Fruit fly (Drosophila melanogaster) whole organism, embryonic: Measurements from ENCODE around the gene Hsp22.

Experiments used
- ATbp ChIP-seq: fragments of 200-800 bp; sonication (Bioruptor generic); optimal IDR thresholded peaks from 2 replicates; lab custom pipeline; 2017; ENCODE audit warnings: missing biosample characterization, mild to moderate bottlenecking, missing genetic modification characterization, missing genetic modification reagents
- Adf1 ChIP-seq: fragments of 200-800 bp; sonication (Bioruptor generic); IDR thresholded peaks from 2 replicates; pipeline ENCODE4 v1.3.6; 2022; ENCODE audit warnings: missing biosample characterization, missing genetic modification characterization
- Asciz ChIP-seq: fragments of 200-800 bp; sonication (Bioruptor generic); optimal IDR thresholded peaks from 2 replicates; lab custom pipeline; 2017; ENCODE audit warnings: missing biosample characterization, mild to moderate bottlenecking, missing genetic modification characterization, missing genetic modification reagents
- CG10209 ChIP-seq: fragments of 200-800 bp; sonication (Bioruptor generic); optimal IDR thresholded peaks from 3 replicates; lab custom pipeline; 2017; ENCODE audit warnings: missing biosample characterization, mild to moderate bottlenecking, missing genetic modification characterization, missing genetic modification reagents
- CG1024 ChIP-seq: fragments of 200-800 bp; sonication (Bioruptor generic); IDR thresholded peaks from 2 replicates; pipeline ENCODE4 v1.3.6; 2022; ENCODE audit warnings: missing biosample characterization, missing genetic modification characterization
- CG11456 ChIP-seq: fragments of 200-800 bp; sonication (Bioruptor generic); IDR thresholded peaks from 3 replicates; pipeline ENCODE4 v1.3.6; 2022; ENCODE audit warnings: missing biosample characterization, missing genetic modification characterization
- CG12769 ChIP-seq: fragments of 200-800 bp; sonication (Bioruptor generic); optimal IDR thresholded peaks from 2 replicates; lab custom pipeline; 2019; ENCODE audit warnings: missing biosample characterization, mild to moderate bottlenecking, missing genetic modification characterization, moderate library complexity
- CG15601 ChIP-seq: fragments of 200-800 bp; sonication (Bioruptor generic); optimal IDR thresholded peaks from 3 replicates; lab custom pipeline; 2019; ENCODE audit warnings: missing biosample characterization, mild to moderate bottlenecking, missing genetic modification characterization, moderate library complexity
- CG1603 ChIP-seq: fragments of 200-800 bp; sonication (Bioruptor generic); optimal IDR thresholded peaks from 2 replicates; lab custom pipeline; 2019; ENCODE audit warnings: missing biosample characterization, mild to moderate bottlenecking, missing genetic modification characterization, moderate library complexity
- CG1792 ChIP-seq: fragments of 200-800 bp; sonication (Bioruptor generic); optimal IDR thresholded peaks from 2 replicates; lab custom pipeline; 2016; ENCODE audit warnings: missing biosample characterization, missing genetic modification characterization
- CG3065 ChIP-seq: fragments of 200-800 bp; sonication (Bioruptor generic); optimal IDR thresholded peaks from 2 replicates; lab custom pipeline; 2016; ENCODE audit warnings: missing biosample characterization, missing genetic modification characterization
- CG31365 ChIP-seq: fragments of 200-800 bp; sonication (Bioruptor generic); optimal IDR thresholded peaks from 2 replicates; lab custom pipeline; 2018; ENCODE audit warnings: missing biosample characterization, mild to moderate bottlenecking, missing genetic modification characterization
- CG34376 ChIP-seq: fragments of 200-800 bp; sonication (Bioruptor generic); optimal IDR thresholded peaks from 2 replicates; lab custom pipeline; 2018; ENCODE audit warnings: missing biosample characterization, mild to moderate bottlenecking, missing genetic modification characterization
- CG4282 ChIP-seq: fragments of 200-800 bp; sonication (Bioruptor generic); optimal IDR thresholded peaks from 2 replicates; lab custom pipeline; 2016; ENCODE audit warnings: missing biosample characterization, missing genetic modification characterization
- CG7271 ChIP-seq: fragments of 200-800 bp; sonication (Bioruptor generic); optimal IDR thresholded peaks from 2 replicates; lab custom pipeline; 2018; ENCODE audit warnings: missing biosample characterization, mild to moderate bottlenecking, missing genetic modification characterization, moderate library complexity
- CG7372 ChIP-seq: fragments of 200-800 bp; sonication (Bioruptor generic); IDR thresholded peaks from 2 replicates; pipeline ENCODE4 v1.3.6; 2022; ENCODE audit warnings: missing biosample characterization, missing genetic modification characterization
- CG8924 ChIP-seq: fragments of 200-800 bp; optimal IDR thresholded peaks from 3 replicates; lab custom pipeline; 2019; ENCODE audit warnings: missing biosample characterization, mild to moderate bottlenecking, missing genetic modification characterization, moderate library complexity
- CG8944 ChIP-seq: fragments of 200-800 bp; sonication (Bioruptor generic); optimal IDR thresholded peaks from 3 replicates; lab custom pipeline; 2016; ENCODE audit warnings: missing biosample characterization, missing genetic modification characterization
- D19A ChIP-seq: fragments of 200-800 bp; optimal IDR thresholded peaks from 3 replicates; lab custom pipeline; 2019; ENCODE audit warnings: missing biosample characterization, mild to moderate bottlenecking, missing genetic modification characterization, moderate library complexity
- Dad ChIP-seq: fragments of 200-800 bp; sonication (Bioruptor generic); optimal IDR thresholded peaks from 3 replicates; lab custom pipeline; 2016; ENCODE audit warnings: missing biosample characterization, missing genetic modification characterization
- Hr3 ChIP-seq: fragments of 200-800 bp; sonication (Bioruptor generic); optimal IDR thresholded peaks from 3 replicates; lab custom pipeline; 2016; ENCODE audit warnings: missing biosample characterization, missing genetic modification characterization
- MESR4 ChIP-seq: fragments of 200-800 bp; sonication (Bioruptor generic); optimal IDR thresholded peaks from 2 replicates; lab custom pipeline; 2018; ENCODE audit warnings: missing biosample characterization, mild to moderate bottlenecking, missing genetic modification characterization, moderate library complexity
- Max ChIP-seq: fragments of 200-800 bp; sonication (Bioruptor generic); optimal IDR thresholded peaks from 2 replicates; lab custom pipeline; 2016; ENCODE audit warnings: missing biosample characterization, mild to moderate bottlenecking, missing genetic modification characterization
- Nf-YB ChIP-seq: fragments of 200-800 bp; sonication (Bioruptor generic); optimal IDR thresholded peaks from 3 replicates; lab custom pipeline; 2019; ENCODE audit warnings: missing biosample characterization, mild to moderate bottlenecking, missing genetic modification characterization, moderate library complexity
- Trl ChIP-seq, 3 experiments: fragments of >200 bp in 2 of 3; fragments of 200-800 bp in 1 of 3; sonication (Bioruptor generic) in 1 of 3; optimal IDR thresholded peaks; 2 replicates in 1 of 3; 3 replicates in 2 of 3; lab custom pipeline; 2016 to 2017; ENCODE audit warnings: missing biosample characterization in 1 of 3, missing genetic modification characterization in 1 of 3
- Xrp1 ChIP-seq: fragments of 200-800 bp; sonication (Bioruptor generic); IDR thresholded peaks from 2 replicates; pipeline ENCODE4 v1.3.6; 2022; ENCODE audit warnings: missing biosample characterization, missing genetic modification characterization
- YL-1 ChIP-seq: fragments of 200-800 bp; sonication (Bioruptor generic); optimal IDR thresholded peaks from 3 replicates; lab custom pipeline; 2017; ENCODE audit warnings: missing biosample characterization, mild to moderate bottlenecking, missing genetic modification characterization
- bab2 ChIP-seq: fragments of 200-800 bp; sonication (Bioruptor generic); optimal IDR thresholded peaks from 2 replicates; lab custom pipeline; 2016; ENCODE audit warnings: missing biosample characterization, missing genetic modification characterization
- bigmax ChIP-seq: fragments of 200-800 bp; sonication (Bioruptor generic); optimal IDR thresholded peaks from 2 replicates; lab custom pipeline; 2018; ENCODE audit warnings: missing biosample characterization, mild to moderate bottlenecking, missing genetic modification characterization
- btn ChIP-seq: fragments of 200-800 bp; sonication (Bioruptor generic); optimal IDR thresholded peaks from 2 replicates; lab custom pipeline; 2016; ENCODE audit warnings: missing biosample characterization, missing genetic modification characterization
- cg ChIP-seq: fragments of 200-800 bp; sonication (Bioruptor generic); optimal IDR thresholded peaks from 3 replicates; lab custom pipeline; 2019; ENCODE audit warnings: missing biosample characterization, mild to moderate bottlenecking, missing genetic modification characterization, moderate library complexity
- chn ChIP-seq: fragments of 200-800 bp; sonication (Bioruptor generic); optimal IDR thresholded peaks from 2 replicates; lab custom pipeline; 2016; ENCODE audit warnings: missing biosample characterization, missing genetic modification characterization
- ci ChIP-seq: fragments of 200-800 bp; sonication (Bioruptor generic); IDR thresholded peaks from 3 replicates; pipeline ENCODE4 v1.3.6; 2022; ENCODE audit warnings: missing biosample characterization, missing genetic modification characterization
- crc ChIP-seq: fragments of 200-800 bp; sonication (Bioruptor generic); optimal IDR thresholded peaks from 2 replicates; lab custom pipeline; 2016; ENCODE audit warnings: missing biosample characterization, missing genetic modification characterization
- eve ChIP-seq, 2 experiments: fragments of >200 bp; optimal IDR thresholded peaks; 2 replicates each; lab custom pipeline; 2017; ENCODE audit warnings: missing biosample characterization in 2 of 2, missing genetic modification characterization in 2 of 2
- fd102C ChIP-seq: fragments of 200-800 bp; sonication (Bioruptor generic); optimal IDR thresholded peaks from 2 replicates; lab custom pipeline; 2018; ENCODE audit warnings: missing biosample characterization, mild to moderate bottlenecking, missing genetic modification characterization, moderate library complexity
- gcm ChIP-seq: fragments of 200-800 bp; sonication (Bioruptor generic); optimal IDR thresholded peaks from 2 replicates; lab custom pipeline; 2019; ENCODE audit warnings: missing biosample characterization, mild to moderate bottlenecking, missing genetic modification characterization, moderate library complexity
- ham ChIP-seq: fragments of 200-800 bp; sonication (Bioruptor generic); IDR thresholded peaks from 2 replicates; pipeline ENCODE4 v1.3.6; 2022; ENCODE audit warnings: missing biosample characterization, missing genetic modification characterization
- inv ChIP-seq: fragments of 200-800 bp; sonication (Bioruptor generic); IDR thresholded peaks from 2 replicates; pipeline ENCODE4 v1.3.6; 2022; ENCODE audit warnings: missing biosample characterization, missing genetic modification characterization; ENCODE audit not compliant: partially characterized antibody
- klu ChIP-seq: fragments of 200-800 bp; sonication (Bioruptor generic); IDR thresholded peaks from 2 replicates; pipeline ENCODE4 v1.3.6; 2022; ENCODE audit warnings: missing biosample characterization, missing genetic modification characterization
- oc ChIP-seq: fragments of 200-800 bp; sonication (Bioruptor generic); optimal IDR thresholded peaks from 2 replicates; lab custom pipeline; 2018; ENCODE audit warnings: missing biosample characterization, mild to moderate bottlenecking, missing genetic modification characterization, moderate library complexity
- odd ChIP-seq: fragments of 200-800 bp; sonication (Bioruptor generic); optimal IDR thresholded peaks from 2 replicates; lab custom pipeline; 2017; ENCODE audit warnings: missing biosample characterization, mild to moderate bottlenecking, missing genetic modification characterization
- otp ChIP-seq: fragments of 200-800 bp; sonication (Bioruptor generic); IDR thresholded peaks from 3 replicates; pipeline ENCODE4, ENCODE4 v1.3.6; 2022; ENCODE audit warnings: missing biosample characterization, missing genetic modification characterization
- pzg ChIP-seq: fragments of 200-800 bp; sonication (Bioruptor generic); optimal IDR thresholded peaks from 3 replicates; lab custom pipeline; 2018; ENCODE audit warnings: missing biosample characterization, mild to moderate bottlenecking, missing genetic modification characterization, moderate library complexity
- scrt ChIP-seq: fragments of 200-800 bp; sonication (Bioruptor generic); optimal IDR thresholded peaks from 2 replicates; lab custom pipeline; 2018; ENCODE audit warnings: missing biosample characterization, mild to moderate bottlenecking, missing genetic modification characterization, moderate library complexity
- sd ChIP-seq: fragments of 200-800 bp; sonication (Bioruptor generic); optimal IDR thresholded peaks from 3 replicates; lab custom pipeline; 2018; ENCODE audit warnings: missing biosample characterization, mild to moderate bottlenecking, missing genetic modification characterization, moderate library complexity
- sr ChIP-seq: fragments of 200-800 bp; sonication (Bioruptor generic); IDR thresholded peaks from 3 replicates; pipeline ENCODE4 v1.3.6; 2022; ENCODE audit warnings: missing biosample characterization, missing genetic modification characterization
- ttk ChIP-seq: fragments of 200-800 bp; sonication (Bioruptor generic); IDR thresholded peaks from 2 replicates; pipeline ENCODE4 v2.1.2; 2022; ENCODE audit warnings: missing biosample characterization, missing genetic modification characterization
- wor ChIP-seq: fragments of 200-800 bp; sonication (Bioruptor generic); IDR thresholded peaks from 2 replicates; pipeline ENCODE4 v1.3.6; 2022; ENCODE audit warnings: missing biosample characterization, missing genetic modification characterization

The Hsp22 gene

dm6 chr3L:9383345-9384075 is 10.8 kb downstream of the Hsp22 start, which contains the start of gene Hsp27 (continued):
- TF ChIP-seq sr: peak; percentile 97
- peak; percentile 96 for TF ChIP-seq CG1603
- peak; percentile 95 for TF ChIP-seq scrt (GFP tag; lab: Kevin White, UChicago)
- TF ChIP-seq CG8944 (GFP tag; lab: Kevin White, UChicago): peak; percentile 86
- peak; percentile 25 for TF ChIP-seq pzg (GFP tag; lab: Kevin White, UChicago)
- peak; percentile 96 for TF ChIP-seq chn
- peak; percentile 92 for TF ChIP-seq CG12769 (tag; lab: Kevin White, UChicago)
- peak; percentile 96 for TF ChIP-seq Dad
- TF ChIP-seq ttk (GFP tag; lab: Robert Waterston, UW): peak; percentile 98
- TF ChIP-seq inv (GFP tag; lab: Robert Waterston, UW): no peak
- peak; percentile 94 for TF ChIP-seq CG1024 (GFP tag; lab: Robert Waterston, UW)
- TF ChIP-seq bab2 (GFP tag; lab: Kevin White, UChicago): peak; percentile 93
- peak; percentile 92 for TF ChIP-seq CG1792 (GFP tag; lab: Kevin White, UChicago)
- TF ChIP-seq oc (tag; lab: Kevin White, UChicago): peak; percentile 99
- peak; percentile 86 for TF ChIP-seq Nf-YB (GFP tag; lab: Kevin White, UChicago)
- peak; percentile 98 for TF ChIP-seq Max (GFP tag; lab: Kevin White, UChicago)
- peak; percentile 90 for TF ChIP-seq cg (GFP tag; lab: Kevin White, UChicago)
- peak; percentile 96 for TF ChIP-seq klu
- peak; percentile 22 to 27 for TF ChIP-seq Trl (optimal IDR thresholded peaks at IDR 0.05; lab: Kevin White, UChicago)
- peak; percentile 95 for TF ChIP-seq Trl (GFP tag; optimal IDR thresholded peaks at IDR 0.05; lab: Kevin White, UChicago)
- peak; percentile 55 for TF ChIP-seq fd102C (GFP tag; lab: Kevin White, UChicago)
- peak; percentile 71 for TF ChIP-seq bigmax (GFP tag; lab: Kevin White, UChicago)
- TF ChIP-seq odd (GFP tag; lab: Kevin White, UChicago): peak; percentile 95
- peak; percentile 97 for TF ChIP-seq gcm (GFP tag; lab: Kevin White, UChicago)
- peak; percentile 99 for TF ChIP-seq Xrp1
- TF ChIP-seq CG7271 (tag; lab: Kevin White, UChicago): peak; percentile 90
- peak; percentile 98 for TF ChIP-seq Hr3 (GFP tag; lab: Kevin White, UChicago)
- peak; percentile 92 for TF ChIP-seq crc (GFP tag; lab: Kevin White, UChicago)
- peak; percentile 95 for TF ChIP-seq CG3065
- peak; percentile 99 for TF ChIP-seq ATbp
- peak; percentile 86 for TF ChIP-seq ham
- peak; percentile 96 for TF ChIP-seq CG15601 (tag; lab: Kevin White, UChicago)
- peak; percentile 94 for TF ChIP-seq YL-1
- TF ChIP-seq CG7372 (GFP tag; lab: Robert Waterston, UW): peak; percentile 97
- TF ChIP-seq Adf1 (GFP tag; lab: Robert Waterston, UW): peak; percentile 87
- TF ChIP-seq Asciz (GFP tag; lab: Kevin White, UChicago): peak; percentile 98
- TF ChIP-seq eve (GFP tag; optimal IDR thresholded peaks at IDR 0.05; lab: Kevin White, UChicago): no peak
- TF ChIP-seq otp (GFP tag; lab: Robert Waterston, UW): peak; percentile 97
- TF ChIP-seq MESR4 (GFP tag; lab: Kevin White, UChicago): peak; percentile 63
- peak; percentile 62 for TF ChIP-seq CG4282 (GFP tag; lab: Kevin White, UChicago)
- TF ChIP-seq D19A (tag; lab: Kevin White, UChicago): peak; percentile 96
- peak; percentile 94 for TF ChIP-seq CG34376
- TF ChIP-seq ci (GFP tag; lab: Robert Waterston, UW): peak; percentile 99
- TF ChIP-seq CG10209 (GFP tag; lab: Kevin White, UChicago): peak; percentile 98
- TF ChIP-seq btn (GFP tag; lab: Kevin White, UChicago): peak; percentile 94
- TF ChIP-seq wor (GFP tag; lab: Robert Waterston, UW): peak; percentile 97
- TF ChIP-seq CG11456 (GFP tag; lab: Robert Waterston, UW): peak; percentile 98
- peak; percentile 98 for TF ChIP-seq CG8924 (tag; lab: Kevin White, UChicago)
- peak; percentile 89 for TF ChIP-seq CG31365 (tag; lab: Kevin White, UChicago)
- TF ChIP-seq sd (tag; lab: Kevin White, UChicago): peak; percentile 90
